Worm (Caenorhabditis elegans) whole organism, L2 larva: ENCODE data around the gene srw-101.

Experiments
- lsy-2 ChIP-seq, 2 experiments: fragments of 150-350 bp in 1 of 2; sonication (generic microtip) in 1 of 2; optimal IDR thresholded peaks; 2 replicates each; lab custom pipeline; 2014 to 2017; ENCODE audit warnings: missing biosample characterization in 2 of 2, missing genetic modification characterization in 2 of 2
- nhr-10 ChIP-seq: sonication (generic microtip); optimal IDR thresholded peaks from 2 replicates; lab custom pipeline; 2017; ENCODE audit warnings: missing biosample characterization, missing genetic modification characterization
- nhr-77 ChIP-seq: fragments of 150-350 bp; optimal IDR thresholded peaks from 2 replicates; lab custom pipeline; 2014; ENCODE audit warnings: missing biosample characterization, missing genetic modification characterization
- ztf-4 ChIP-seq: fragments of 150-350 bp; optimal IDR thresholded peaks from 2 replicates; lab custom pipeline; 2014; ENCODE audit warnings: missing biosample characterization, missing genetic modification characterization

- TF ChIP-seq lsy-2 (tag; optimal IDR thresholded peaks at IDR 0.05; lab: Kevin White, UChicago), result no peak
- TF ChIP-seq ztf-4, result no peak
- no peak for TF ChIP-seq nhr-10 (tag; lab: Kevin White, UChicago)
- TF ChIP-seq nhr-77 (tag; lab: Kevin White, UChicago), result no peak
Measured at ce11 chrV:1756099-1756498, 34.0 kb downstream of the srw-101 start.
